Fruit fly (Drosophila melanogaster) whole organism, embryonic: ENCODE measurements around the gene Aatf.

Experiments used
- CG11504 ChIP-seq: fragments of 200-800 bp; sonication (Bioruptor generic); optimal IDR thresholded peaks from 3 replicates; lab custom pipeline; 2019; ENCODE audit warnings: missing biosample characterization, mild to moderate bottlenecking, missing genetic modification characterization, moderate library complexity
- CG13424 ChIP-seq: fragments of 200-800 bp; sonication (Bioruptor generic); optimal IDR thresholded peaks from 2 replicates; lab custom pipeline; 2019; ENCODE audit warnings: missing biosample characterization, mild to moderate bottlenecking, missing genetic modification characterization, moderate library complexity
- CG2202 ChIP-seq: fragments of 200-800 bp; sonication (Bioruptor generic); optimal IDR thresholded peaks from 2 replicates; lab custom pipeline; 2018; ENCODE audit warnings: missing biosample characterization, mild to moderate bottlenecking, missing genetic modification characterization
- CG3838 ChIP-seq: fragments of 200-800 bp; sonication (Bioruptor generic); optimal IDR thresholded peaks from 3 replicates; lab custom pipeline; 2016; ENCODE audit warnings: missing biosample characterization, missing genetic modification characterization
- CG4360 ChIP-seq: fragments of 200-800 bp; sonication (Bioruptor generic); IDR thresholded peaks from 2 replicates; pipeline ENCODE4 v1.3.6; 2022; ENCODE audit warnings: missing biosample characterization, missing genetic modification characterization
- CG4424 ChIP-seq: fragments of 200-800 bp; sonication (Bioruptor generic); optimal IDR thresholded peaks from 3 replicates; lab custom pipeline; 2016; ENCODE audit warnings: missing biosample characterization, missing genetic modification characterization
- CG7987 ChIP-seq: fragments of 200-800 bp; sonication (Bioruptor generic); optimal IDR thresholded peaks from 2 replicates; lab custom pipeline; 2018; ENCODE audit warnings: missing biosample characterization, mild to moderate bottlenecking, missing genetic modification characterization, moderate library complexity
- MTF-1 ChIP-seq: fragments of 200-800 bp; sonication (Bioruptor generic); optimal IDR thresholded peaks from 2 replicates; lab custom pipeline; 2018; ENCODE audit warnings: missing biosample characterization, mild to moderate bottlenecking, missing genetic modification characterization, borderline replicate concordance
- NFAT ChIP-seq: fragments of 200-800 bp; sonication (Bioruptor generic); IDR thresholded peaks from 2 replicates; pipeline ENCODE4 v1.3.6; 2022; ENCODE audit warnings: missing biosample characterization, missing genetic modification characterization
- Sry-δ ChIP-seq: fragments of 200-800 bp; sonication (Bioruptor generic); optimal IDR thresholded peaks from 2 replicates; lab custom pipeline; 2016; ENCODE audit warnings: missing biosample characterization, missing genetic modification characterization
- bigmax ChIP-seq: fragments of 200-800 bp; sonication (Bioruptor generic); optimal IDR thresholded peaks from 2 replicates; lab custom pipeline; 2018; ENCODE audit warnings: missing biosample characterization, mild to moderate bottlenecking, missing genetic modification characterization
- grn ChIP-seq: fragments of 200-800 bp; sonication (Bioruptor generic); optimal IDR thresholded peaks from 3 replicates; lab custom pipeline; 2017; ENCODE audit warnings: missing biosample characterization, missing genetic modification characterization

Aatf gene

dm6 chr2L:6751037-6751436, 33.6 kb downstream of the Aatf start (continued):
- TF ChIP-seq CG2202 (tag; lab: Kevin White, UChicago): no peak
- no peak for TF ChIP-seq Sry-δ (GFP tag; lab: Kevin White, UChicago)
- no peak for TF ChIP-seq NFAT
- no peak for TF ChIP-seq bigmax (GFP tag; lab: Kevin White, UChicago)

DNA sequence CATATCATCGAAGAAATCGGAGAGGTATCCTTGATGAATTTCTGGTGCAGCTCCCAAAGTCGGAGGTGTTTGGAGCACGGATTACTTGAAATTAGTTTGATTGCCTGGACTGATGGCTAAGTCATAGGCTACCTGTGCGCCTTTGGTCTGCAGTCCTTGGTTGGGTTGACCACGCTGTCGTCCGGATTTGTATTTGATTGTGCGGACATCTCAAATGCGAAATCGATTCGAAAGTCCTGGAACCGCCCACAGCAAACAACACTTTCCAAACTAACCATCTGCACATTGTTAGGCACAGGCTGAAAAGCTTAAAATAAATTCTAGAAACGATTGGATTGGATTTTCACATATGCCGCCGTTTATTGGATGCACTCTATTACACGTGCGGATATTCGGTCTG, 42.1 kb downstream of the Aatf start, which contains the start of gene CG11322:
Gene CG11322, minus strand, starts transcription at position 101 of the 400 bp plus-strand sequence.
- TF ChIP-seq CG3838 (GFP tag; lab: Kevin White, UChicago): no peak
- TF ChIP-seq CG4424 (GFP tag; lab: Kevin White, UChicago): no peak
- no peak for TF ChIP-seq CG7987 (GFP tag; lab: Kevin White, UChicago)
- TF ChIP-seq grn (GFP tag; lab: Kevin White, UChicago): no peak
- TF ChIP-seq CG11504 (tag; lab: Kevin White, UChicago): no peak
- TF ChIP-seq MTF-1: no peak
- no peak for TF ChIP-seq CG4360 (GFP tag; lab: Robert Waterston, UW)
- TF ChIP-seq CG13424 (tag; lab: Kevin White, UChicago): no peak
